Worm (Caenorhabditis elegans): ENCODE results near the gene F26F2.8.

F26F2.8 gene

ce11 chrV:20580511-20581040, 1.2 kb downstream of the F26F2.8 start, which contains the start of gene F26F2.7 (continued):
- TF ChIP-seq lag-1 (GFP tag; IDR thresholded peaks at IDR 0.05) (no peak), gei-17 (GFP tag; optimal IDR thresholded peaks at IDR 0.05) (peak; percentile 41), ztf-3 (GFP tag; optimal IDR thresholded peaks at IDR 0.05) (no peak), madf-3 (GFP tag; IDR thresholded peaks at IDR 0.05) (peak; percentile 83), ama-1 (optimal IDR thresholded peaks at IDR 0.05) (no peak), ama-1 (GFP tag; optimal IDR thresholded peaks at IDR 0.05) (no peak), rec-8 (tag; optimal IDR thresholded peaks at IDR 0.05) (no peak), Y95B8A.8 (GFP tag; IDR thresholded peaks at IDR 0.05) (peak; percentile 82; the same call in 1 of the 2 replicates), sdz-38 (tag; optimal IDR thresholded peaks at IDR 0.05) (no peak), lsl-1 (GFP tag; optimal IDR thresholded peaks at IDR 0.05) (peak; percentile 94), hmg-20 (GFP tag; IDR thresholded peaks at IDR 0.05) (peak; percentile 79), rcor-1 (GFP tag; IDR thresholded peaks at IDR 0.05) (peak; percentile 89), die-1 (tag; optimal IDR thresholded peaks at IDR 0.05) (no peak), athp-1 (tag; optimal IDR thresholded peaks at IDR 0.05) (peak; percentile 85), dox-1 (GFP tag; IDR thresholded peaks at IDR 0.05) (peak; percentile 98), Y79H2A.3 (GFP tag; conservative IDR thresholded peaks at IDR 0.05) (peak; percentile 29; the same call in 1 of the 2 replicates), repo-1 (tag; optimal IDR thresholded peaks at IDR 0.05) (peak; percentile 89), tlf-1 (GFP tag; optimal IDR thresholded peaks at IDR 0.05) (peak; percentile 92), ztf-22 (GFP tag; optimal IDR thresholded peaks at IDR 0.05) (no peak), Y56A3A.18 (GFP tag; IDR thresholded peaks at IDR 0.05) (peak; percentile 59; the same call in 1 of the 2 replicates), efl-1 (GFP tag; optimal IDR thresholded peaks at IDR 0.05) (peak; percentile 57), F52B5.7 (tag; optimal IDR thresholded peaks at IDR 0.05) (no peak), snpc-1.3 (tag; optimal IDR thresholded peaks at IDR 0.05; ENCODE audit: insufficient read depth) (peak; percentile 44), ztf-26 (tag; optimal IDR thresholded peaks at IDR 0.05) (peak; percentile 76), him-1 (tag; optimal IDR thresholded peaks at IDR 0.05) (peak; percentile 77), sea-2 (GFP tag; IDR thresholded peaks at IDR 0.05) (no peak), F33H1.4 (GFP tag; IDR thresholded peaks at IDR 0.05) (peak; percentile 95), ceh-79 (tag; optimal IDR thresholded peaks at IDR 0.05) (peak; percentile 29), lir-1 (GFP tag; conservative IDR thresholded peaks at IDR 0.05) (peak; percentile 80; the same call in 1 of the 2 replicates), ceh-58 (GFP tag; IDR thresholded peaks at IDR 0.05) (no peak), xnd-1 (tag; optimal IDR thresholded peaks at IDR 0.05) (peak; percentile 100), cebp-1 (GFP tag; IDR thresholded peaks at IDR 0.05) (0 out of 2 replicates have a peak, but pooled peaks have one; percentile 37), cebp-1 (tag; optimal IDR thresholded peaks at IDR 0.05) (peak; percentile 89), mes-4 (tag; optimal IDR thresholded peaks at IDR 0.05) (no peak), lin-26 (GFP tag; IDR thresholded peaks at IDR 0.05) (no peak), ekl-4 (GFP tag; IDR thresholded peaks at IDR 0.05) (peak; percentile 89), attf-3 (GFP tag; conservative IDR thresholded peaks at IDR 0.05) (peak; percentile 58), snpc-3.4 (tag; optimal IDR thresholded peaks at IDR 0.05) (peak; percentile 50), snpc-1.1 (tag; optimal IDR thresholded peaks at IDR 0.05; ENCODE audit: insufficient read depth) (peak; percentile 41), akir-1 (GFP tag; optimal IDR thresholded peaks at IDR 0.05) (no peak), B0336.3 (GFP tag; IDR thresholded peaks at IDR 0.05) (peak; percentile 97), ets-4 (GFP tag; optimal IDR thresholded peaks at IDR 0.05) (no peak), K12H6.12 (tag; optimal IDR thresholded peaks at IDR 0.05) (peak; percentile 71), bed-2 (GFP tag; IDR thresholded peaks at IDR 0.05) (no peak), zfh-2 (GFP tag; conservative IDR thresholded peaks at IDR 0.05) (peak; percentile 80), B0019.2 (GFP tag; conservative IDR thresholded peaks at IDR 0.05) (0 out of 2 replicates have a peak, but pooled peaks have one; percentile 20), nfyb-1 (GFP tag; IDR thresholded peaks at IDR 0.05) (no peak; the same call in 1 of the 2 replicates), ZK185.1 (tag; optimal IDR thresholded peaks at IDR 0.05; ENCODE audit: poor library complexity, severe bottlenecking) (no peak)
